Worm (Caenorhabditis elegans): Measurements from ENCODE around the gene srd-35.

- TF ChIP-seq ceh-39 (tag; optimal IDR thresholded peaks at IDR 0.05) (no peak), nhr-2 (tag; optimal IDR thresholded peaks at IDR 0.05) (no peak), snpc-4 (tag; optimal IDR thresholded peaks at IDR 0.05) (no peak), nhr-28 (tag; optimal IDR thresholded peaks at IDR 0.05) (no peak), unc-62 (GFP tag; optimal IDR thresholded peaks at IDR 0.05) (no peak)
Observed at ce11 chrV:13011904-13012303, 47.7 kb downstream of the srd-35 start.
